Worm (Caenorhabditis elegans) whole organism, L4 larva: ENCODE measurements around the gene ZK856.4.

Experiments
- Y48G9A.11 ChIP-seq: fragments of 200-800 bp; sonication (Bioruptor generic); IDR thresholded peaks from 2 replicates; pipeline ENCODE4 v1.3.6; 2022; ENCODE audit warnings: missing genetic modification reagents, missing genetic modification characterization, missing compliant biosample characterization
- daf-8 ChIP-seq: fragments of 200-800 bp; sonication (Bioruptor generic); IDR thresholded peaks from 2 replicates; pipeline ENCODE4 v1.3.6; 2022; ENCODE audit warnings: missing genetic modification characterization, missing compliant biosample characterization
- dmd-6 ChIP-seq: fragments of 200-800 bp; sonication (Bioruptor generic); IDR thresholded peaks from 2 replicates; pipeline ENCODE4 v1.3.6; 2022; ENCODE audit warnings: missing genetic modification reagents, missing genetic modification characterization, missing compliant biosample characterization
- dmd-8 ChIP-seq: fragments of 200-800 bp; sonication (Bioruptor generic); IDR thresholded peaks from 2 replicates; pipeline ENCODE4 v1.3.6; 2022; ENCODE audit warnings: missing genetic modification characterization, missing compliant biosample characterization
- fos-1 ChIP-seq: fragments of 150-350 bp; optimal IDR thresholded peaks from 2 replicates; lab custom pipeline; 2014; ENCODE audit warnings: missing biosample characterization, missing genetic modification characterization
- nhr-76 ChIP-seq: fragments of 150-350 bp; optimal IDR thresholded peaks from 2 replicates; lab custom pipeline; 2014; ENCODE audit warnings: missing biosample characterization, missing genetic modification characterization
- unc-62 ChIP-seq, 3 experiments: fragments of 150-350 bp in 1 of 3; sonication (generic microtip); optimal IDR thresholded peaks in 2 of 3; peaks in 1 of 3; 1 replicate in 1 of 3; 2 replicates in 2 of 3; lab custom pipeline; 2014 to 2017; ENCODE audit warnings: missing biosample characterization in 3 of 3, missing genetic modification characterization in 3 of 3, missing genetic modification reagents in 3 of 3, missing genotype in 1 of 3
- vab-7 ChIP-seq: fragments of 200-800 bp; sonication (Bioruptor generic); IDR thresholded peaks from 2 replicates; pipeline ENCODE4 v1.3.6; 2022; ENCODE audit warnings: missing genetic modification reagents, missing genetic modification characterization, missing compliant biosample characterization

- no peak for TF ChIP-seq dmd-6 (GFP tag; lab: Robert Waterston, UW)
- TF ChIP-seq daf-8 (GFP tag; lab: Robert Waterston, UW), result no peak
- TF ChIP-seq unc-62 (GFP tag; optimal IDR thresholded peaks at IDR 0.05 in 1 of 2; lab: Kevin White, UChicago), result no peak
- TF ChIP-seq unc-62 (tag; optimal IDR thresholded peaks at IDR 0.05; lab: Kevin White, UChicago), result no peak
- TF ChIP-seq nhr-76, result no peak
- TF ChIP-seq dmd-8 (GFP tag; lab: Robert Waterston, UW), result no peak
- no peak for TF ChIP-seq vab-7 (GFP tag; lab: Robert Waterston, UW)
- no peak for TF ChIP-seq Y48G9A.11 (GFP tag; lab: Robert Waterston, UW)
- TF ChIP-seq fos-1 (tag; lab: Kevin White, UChicago), result no peak
Measured at ce11 chrV:10166368-10166767, 16.7 kb upstream of the ZK856.4 start, which contains the start of gene C51E3.6.
